Fruit fly (Drosophila melanogaster) whole organism, prepupa: ENCODE measurements around the gene CG10591.

ENCODE experiments used
- Blimp-1 ChIP-seq: fragments of 200-800 bp; sonication (Bioruptor generic); optimal IDR thresholded peaks from 3 replicates; lab custom pipeline; 2017; ENCODE audit warnings: missing biosample characterization, missing genetic modification characterization, mild to moderate bottlenecking, moderate library complexity, missing genetic modification reagents
- CG10669 ChIP-seq: fragments of 200-800 bp; sonication (Bioruptor generic); optimal IDR thresholded peaks from 3 replicates; lab custom pipeline; 2018; ENCODE audit warnings: missing biosample characterization, mild to moderate bottlenecking, missing genetic modification characterization, moderate library complexity
- CG16779 ChIP-seq: fragments of 200-800 bp; sonication (Bioruptor generic); optimal IDR thresholded peaks from 3 replicates; lab custom pipeline; 2017; ENCODE audit warnings: missing biosample characterization, mild to moderate bottlenecking, missing genetic modification characterization
- CG31627 ChIP-seq: fragments of 200-800 bp; sonication (Bioruptor generic); optimal IDR thresholded peaks from 3 replicates; lab custom pipeline; 2016; ENCODE audit warnings: missing biosample characterization, missing genetic modification characterization
- CG34406 ChIP-seq: fragments of 200-800 bp; sonication (Bioruptor generic); optimal IDR thresholded peaks from 3 replicates; lab custom pipeline; 2016; ENCODE audit warnings: missing biosample characterization, missing genetic modification characterization
- CG3919 ChIP-seq: fragments of 200-800 bp; sonication (Bioruptor generic); optimal IDR thresholded peaks from 3 replicates; lab custom pipeline; 2016; ENCODE audit warnings: missing biosample characterization, missing genetic modification characterization
- CG4318 ChIP-seq: fragments of 200-800 bp; sonication (Bioruptor generic); optimal IDR thresholded peaks from 3 replicates; lab custom pipeline; 2017; ENCODE audit warnings: missing biosample characterization, mild to moderate bottlenecking, missing genetic modification characterization
- CG6163 ChIP-seq: fragments of 200-800 bp; sonication (Bioruptor generic); IDR thresholded peaks from 3 replicates; pipeline ENCODE4 v1.3.6; 2022; ENCODE audit warnings: missing biosample characterization, missing genetic modification characterization
- CG6276 ChIP-seq: fragments of 200-800 bp; sonication (Bioruptor generic); optimal IDR thresholded peaks from 2 replicates; lab custom pipeline; 2017; ENCODE audit warnings: missing biosample characterization, mild to moderate bottlenecking, missing genetic modification characterization
- CG6854 ChIP-seq: fragments of 200-800 bp; sonication (Bioruptor generic); optimal IDR thresholded peaks from 2 replicates; lab custom pipeline; 2017; ENCODE audit warnings: missing biosample characterization, mild to moderate bottlenecking, missing genetic modification characterization
- CG7368 ChIP-seq: fragments of 200-800 bp; sonication (Bioruptor generic); optimal IDR thresholded peaks from 3 replicates; lab custom pipeline; 2016; ENCODE audit warnings: missing biosample characterization, missing genetic modification characterization
- CG8119 ChIP-seq: fragments of 200-800 bp; sonication (Bioruptor generic); IDR thresholded peaks from 3 replicates; pipeline ENCODE4 v1.3.6; 2022; ENCODE audit warnings: missing biosample characterization, missing genetic modification characterization
- CG8319 ChIP-seq: fragments of 200-800 bp; sonication (Bioruptor generic); optimal IDR thresholded peaks from 3 replicates; lab custom pipeline; 2016; ENCODE audit warnings: missing biosample characterization, missing genetic modification characterization
- CG8632 ChIP-seq: fragments of 200-800 bp; sonication (Bioruptor generic); optimal IDR thresholded peaks from 3 replicates; lab custom pipeline; 2016; ENCODE audit warnings: missing biosample characterization, missing genetic modification characterization
- CG9139 ChIP-seq: fragments of 200-800 bp; sonication (Bioruptor generic); optimal IDR thresholded peaks from 3 replicates; lab custom pipeline; 2017; ENCODE audit warnings: missing biosample characterization, mild to moderate bottlenecking, missing genetic modification characterization
- Eip75B ChIP-seq: fragments of 200-800 bp; sonication (Bioruptor generic); optimal IDR thresholded peaks from 3 replicates; lab custom pipeline; 2016; ENCODE audit warnings: missing biosample characterization, missing genetic modification characterization
- Eip78C ChIP-seq: fragments of 200-800 bp; sonication (Bioruptor generic); peaks from one replicate; lab custom pipeline; 2016; ENCODE audit warnings: missing biosample characterization, missing genetic modification characterization
- Eip93F ChIP-seq: fragments of 200-800 bp; sonication (Bioruptor generic); optimal IDR thresholded peaks from 2 replicates; lab custom pipeline; 2016; ENCODE audit warnings: missing biosample characterization, mild to moderate bottlenecking, missing genetic modification characterization
- Ets21C ChIP-seq: fragments of 200-800 bp; sonication (Bioruptor generic); optimal IDR thresholded peaks from 3 replicates; lab custom pipeline; 2016; ENCODE audit warnings: missing biosample characterization, missing genetic modification characterization
- Ets96B ChIP-seq: fragments of 200-800 bp; optimal IDR thresholded peaks from 2 replicates; lab custom pipeline; 2019; ENCODE audit warnings: missing biosample characterization, mild to moderate bottlenecking, missing genetic modification characterization, moderate library complexity
- Gug ChIP-seq: fragments of 200-800 bp; sonication (Bioruptor generic); IDR thresholded peaks from 2 replicates; pipeline ENCODE4 v1.3.6; 2022; ENCODE audit warnings: missing biosample characterization, missing genetic modification characterization
- Hr39 ChIP-seq: fragments of 200-800 bp; sonication (Bioruptor generic); optimal IDR thresholded peaks from 2 replicates; lab custom pipeline; 2016; ENCODE audit warnings: missing biosample characterization, missing genetic modification characterization
- Hr4 ChIP-seq: fragments of 200-800 bp; sonication (Bioruptor generic); optimal IDR thresholded peaks from 3 replicates; lab custom pipeline; 2016; ENCODE audit warnings: missing biosample characterization, missing genetic modification characterization
- Lpt ChIP-seq: fragments of 200-800 bp; sonication (Bioruptor generic); optimal IDR thresholded peaks from 3 replicates; lab custom pipeline; 2016; ENCODE audit warnings: missing biosample characterization, missing genetic modification characterization
- Met ChIP-seq: fragments of 200-800 bp; sonication (Bioruptor generic); optimal IDR thresholded peaks from 3 replicates; lab custom pipeline; 2016; ENCODE audit warnings: missing biosample characterization, missing genetic modification characterization
- OdsH ChIP-seq: fragments of 200-800 bp; sonication (Bioruptor generic); optimal IDR thresholded peaks from 3 replicates; lab custom pipeline; 2016; ENCODE audit warnings: missing biosample characterization, missing genetic modification characterization
- Smox ChIP-seq: fragments of 200-800 bp; sonication (Bioruptor generic); optimal IDR thresholded peaks from 3 replicates; lab custom pipeline; 2016; ENCODE audit warnings: missing biosample characterization, missing genetic modification characterization
- Sox102F ChIP-seq: fragments of 200-800 bp; sonication (Bioruptor generic); optimal IDR thresholded peaks from 2 replicates; lab custom pipeline; 2016; ENCODE audit warnings: missing biosample characterization, mild to moderate bottlenecking, missing genetic modification characterization
- Sox15 ChIP-seq: fragments of 200-800 bp; sonication (Bioruptor generic); optimal IDR thresholded peaks from 3 replicates; lab custom pipeline; 2016; ENCODE audit warnings: missing biosample characterization, missing genetic modification characterization
- achi ChIP-seq: fragments of 200-800 bp; sonication (Bioruptor generic); optimal IDR thresholded peaks from 3 replicates; lab custom pipeline; 2016; ENCODE audit warnings: missing biosample characterization, missing genetic modification characterization
- acj6 ChIP-seq: fragments of 200-800 bp; sonication (Bioruptor generic); optimal IDR thresholded peaks from 3 replicates; lab custom pipeline; 2016; ENCODE audit warnings: missing biosample characterization, missing genetic modification characterization
- dac ChIP-seq: fragments of 200-800 bp; sonication (Bioruptor generic); optimal IDR thresholded peaks from 2 replicates; lab custom pipeline; 2017; ENCODE audit warnings: missing biosample characterization, mild to moderate bottlenecking, missing genetic modification characterization
- dsx ChIP-seq: fragments of 200-800 bp; optimal IDR thresholded peaks from 3 replicates; lab custom pipeline; 2019; ENCODE audit warnings: missing biosample characterization, mild to moderate bottlenecking, missing genetic modification characterization, moderate library complexity; ENCODE audit not compliant: poor library complexity, severe bottlenecking
- eg ChIP-seq: fragments of 200-800 bp; sonication (Bioruptor generic); IDR thresholded peaks from 3 replicates; pipeline ENCODE4 v1.3.6; 2022; ENCODE audit warnings: missing biosample characterization, missing genetic modification characterization
- esn ChIP-seq: fragments of 200-800 bp; sonication (Bioruptor generic); optimal IDR thresholded peaks from 2 replicates; lab custom pipeline; 2016; ENCODE audit warnings: missing biosample characterization, mild to moderate bottlenecking, missing genetic modification characterization, moderate library complexity
- fd59A ChIP-seq: fragments of 200-800 bp; sonication (Bioruptor generic); optimal IDR thresholded peaks from 2 replicates; lab custom pipeline; 2017; ENCODE audit warnings: missing biosample characterization, mild to moderate bottlenecking, missing genetic modification characterization, missing genetic modification reagents
- fd85E ChIP-seq: fragments of 200-800 bp; sonication (Bioruptor generic); optimal IDR thresholded peaks from 3 replicates; lab custom pipeline; 2016; ENCODE audit warnings: missing biosample characterization, missing genetic modification characterization
- lz ChIP-seq: fragments of 200-800 bp; sonication (Bioruptor generic); optimal IDR thresholded peaks from 3 replicates; lab custom pipeline; 2016; ENCODE audit warnings: missing biosample characterization, missing genetic modification characterization
- net ChIP-seq: fragments of 200-800 bp; sonication (Bioruptor generic); optimal IDR thresholded peaks from 3 replicates; lab custom pipeline; 2016; ENCODE audit warnings: missing biosample characterization, missing genetic modification characterization
- pdm3 ChIP-seq: fragments of 200-800 bp; sonication (Bioruptor generic); optimal IDR thresholded peaks from 3 replicates; lab custom pipeline; 2016; ENCODE audit warnings: missing biosample characterization, missing genetic modification characterization
- salr ChIP-seq, 2 experiments: fragments of 200-800 bp; sonication (Bioruptor generic); optimal IDR thresholded peaks; 3 replicates each; lab custom pipeline; 2016 to 2018; ENCODE audit warnings: missing biosample characterization in 2 of 2, missing genetic modification characterization in 2 of 2, mild to moderate bottlenecking in 1 of 2
- spab ChIP-seq: fragments of 200-800 bp; sonication (Bioruptor generic); optimal IDR thresholded peaks from 2 replicates; lab custom pipeline; 2017; ENCODE audit warnings: missing biosample characterization, mild to moderate bottlenecking, missing genetic modification characterization, missing genetic modification reagents
- svp ChIP-seq: fragments of 200-800 bp; sonication (Bioruptor generic); peaks from one replicate; lab custom pipeline; 2016; ENCODE audit warnings: missing biosample characterization, missing genetic modification characterization
- topi ChIP-seq: fragments of 200-800 bp; sonication (Bioruptor generic); optimal IDR thresholded peaks from 3 replicates; lab custom pipeline; 2016; ENCODE audit warnings: missing biosample characterization, missing genetic modification characterization

Gene CG10591

dm6 chr3L:5618697-5619096 is 19.2 kb upstream of the CG10591 start:
- TF ChIP-seq Blimp-1 (GFP tag; lab: Kevin White, UChicago), result peak; percentile 95
- peak; percentile 44 for TF ChIP-seq Eip78C (GFP tag; lab: Kevin White, UChicago)
- TF ChIP-seq CG34406 (GFP tag; lab: Kevin White, UChicago), result no peak
- TF ChIP-seq acj6 (GFP tag; lab: Kevin White, UChicago), result no peak

- no peak for TF ChIP-seq CG7368 (GFP tag; lab: Kevin White, UChicago)
- no peak for TF ChIP-seq CG16779 (tag; lab: Kevin White, UChicago)
- TF ChIP-seq Blimp-1 (GFP tag; lab: Kevin White, UChicago), result peak; percentile 95
- no peak for TF ChIP-seq fd85E (GFP tag; lab: Kevin White, UChicago)
- no peak for TF ChIP-seq CG8319
- no peak for TF ChIP-seq CG4318 (GFP tag; lab: Kevin White, UChicago)
- TF ChIP-seq spab (GFP tag; lab: Kevin White, UChicago), result no peak
- peak; percentile 15 for TF ChIP-seq Met (GFP tag; lab: Kevin White, UChicago)
- TF ChIP-seq Eip78C (GFP tag; lab: Kevin White, UChicago), result peak; percentile 11
- no peak for TF ChIP-seq eg
- no peak for TF ChIP-seq CG6276 (GFP tag; lab: Kevin White, UChicago)
- TF ChIP-seq CG3919 (GFP tag; lab: Kevin White, UChicago), result no peak
- TF ChIP-seq Sox102F, result peak; percentile 4
- no peak for TF ChIP-seq dsx
- no peak for TF ChIP-seq dac (GFP tag; lab: Kevin White, UChicago)
- no peak for TF ChIP-seq Sox15 (GFP tag; lab: Kevin White, UChicago)
- TF ChIP-seq Eip93F (GFP tag; lab: Kevin White, UChicago), result no peak
Observed at dm6 chr3L:5617395-5617794, 17.9 kb upstream of the CG10591 start.

- TF ChIP-seq Eip78C (GFP tag; lab: Kevin White, UChicago) (peak; percentile 46), Eip75B (peak; percentile 3), CG3919 (GFP tag; lab: Kevin White, UChicago) (no peak), Sox102F (no peak), achi (GFP tag; lab: Kevin White, UChicago) (no peak), svp (no peak), Blimp-1 (GFP tag; lab: Kevin White, UChicago) (peak; percentile 97), net (GFP tag; lab: Kevin White, UChicago) (no peak)
Observed at dm6 chr3L:5616472-5616871, 17.0 kb upstream of the CG10591 start.

- TF ChIP-seq pdm3 (GFP tag; lab: Kevin White, UChicago), result no peak
- no peak for TF ChIP-seq OdsH (GFP tag; lab: Kevin White, UChicago)
- TF ChIP-seq acj6 (GFP tag; lab: Kevin White, UChicago), result no peak
- no peak for TF ChIP-seq CG6163 (GFP tag; lab: Robert Waterston, UW)
- no peak for TF ChIP-seq Smox (GFP tag; lab: Kevin White, UChicago)
- no peak for TF ChIP-seq dsx
- TF ChIP-seq CG3919 (GFP tag; lab: Kevin White, UChicago), result no peak
- TF ChIP-seq Hr39 (GFP tag; lab: Kevin White, UChicago), result no peak
- TF ChIP-seq Ets96B (tag; lab: Kevin White, UChicago), result no peak
- no peak for TF ChIP-seq lz (GFP tag; lab: Kevin White, UChicago)
- no peak for TF ChIP-seq CG10669 (GFP tag; lab: Kevin White, UChicago)
- TF ChIP-seq fd85E (GFP tag; lab: Kevin White, UChicago), result no peak
- TF ChIP-seq fd59A (GFP tag; lab: Kevin White, UChicago), result no peak
- no peak for TF ChIP-seq achi (GFP tag; lab: Kevin White, UChicago)
- TF ChIP-seq CG4318 (GFP tag; lab: Kevin White, UChicago), result no peak
- no peak for TF ChIP-seq CG7368 (GFP tag; lab: Kevin White, UChicago)
- TF ChIP-seq topi (GFP tag; lab: Kevin White, UChicago), result no peak
- TF ChIP-seq Eip93F (GFP tag; lab: Kevin White, UChicago), result no peak
- TF ChIP-seq Blimp-1 (GFP tag; lab: Kevin White, UChicago), result peak; percentile 95
- TF ChIP-seq Met (GFP tag; lab: Kevin White, UChicago), result peak; percentile 6
- no peak for TF ChIP-seq Gug
- peak; percentile 0 for TF ChIP-seq Lpt (GFP tag; lab: Kevin White, UChicago)
- TF ChIP-seq CG6276 (GFP tag; lab: Kevin White, UChicago), result no peak
- no peak for TF ChIP-seq Eip78C (GFP tag; lab: Kevin White, UChicago)
- TF ChIP-seq CG31627, result no peak
- TF ChIP-seq Hr4 (GFP tag; lab: Kevin White, UChicago), result no peak
- no peak for TF ChIP-seq Ets21C (GFP tag; lab: Kevin White, UChicago)
- no peak for TF ChIP-seq salr (GFP tag; optimal IDR thresholded peaks at IDR 0.05; lab: Kevin White, UChicago)
- no peak for TF ChIP-seq CG34406 (GFP tag; lab: Kevin White, UChicago)
- TF ChIP-seq CG6854, result peak; percentile 12
- TF ChIP-seq CG8632 (GFP tag; lab: Kevin White, UChicago), result no peak
- TF ChIP-seq CG9139 (GFP tag; lab: Kevin White, UChicago), result no peak
- no peak for TF ChIP-seq esn (GFP tag; lab: Kevin White, UChicago)
- no peak for TF ChIP-seq CG8319
- TF ChIP-seq CG8119 (GFP tag; lab: Robert Waterston, UW), result no peak
Observed at dm6 chr3L:5615744-5616143, 16.3 kb upstream of the CG10591 start.
